Worm (Caenorhabditis elegans): ENCODE measurements around the gene unc-24.

unc-24 gene

ce11 chrIV:7955849-7956248, 23.8 kb upstream of the unc-24 start, which contains the start of gene ceh-19:
Gene ceh-19 (minus strand): TSS chrIV:7955949.
- TF ChIP-seq ref-1 (GFP tag; conservative IDR thresholded peaks at IDR 0.05) (no peak), tab-1 (GFP tag; IDR thresholded peaks at IDR 0.05) (no peak), klf-2 (GFP tag; conservative IDR thresholded peaks at IDR 0.05) (no peak)

- no peak for TF ChIP-seq cog-1 (tag; optimal IDR thresholded peaks at IDR 0.05)
- no peak for TF ChIP-seq tab-1 (GFP tag; IDR thresholded peaks at IDR 0.05)
- TF ChIP-seq ztf-29 (GFP tag; IDR thresholded peaks at IDR 0.05) = no peak
- no peak for TF ChIP-seq med-1 (GFP tag; optimal IDR thresholded peaks at IDR 0.05; ENCODE audit: insufficient read depth)
- no peak for TF ChIP-seq ref-1 (GFP tag; conservative IDR thresholded peaks at IDR 0.05)
- no peak for TF ChIP-seq flt-1 (GFP tag; IDR thresholded peaks at IDR 0.05)
- TF ChIP-seq ztf-23 (GFP tag; IDR thresholded peaks at IDR 0.05) = no peak
Observed at ce11 chrIV:7956643-7957317, 22.9 kb upstream of the unc-24 start, which contains the start of gene csr-1. Gene csr-1 (plus strand): TSS chrIV:7957267.

- no peak for TF ChIP-seq cog-1 (tag; optimal IDR thresholded peaks at IDR 0.05)
- no peak for TF ChIP-seq ztf-23 (GFP tag; IDR thresholded peaks at IDR 0.05)
- no peak for TF ChIP-seq ref-1 (GFP tag; conservative IDR thresholded peaks at IDR 0.05)
- TF ChIP-seq flt-1 (GFP tag; IDR thresholded peaks at IDR 0.05) = no peak
- no peak for TF ChIP-seq ztf-29 (GFP tag; IDR thresholded peaks at IDR 0.05)
- no peak for TF ChIP-seq tab-1 (GFP tag; IDR thresholded peaks at IDR 0.05)
- no peak for TF ChIP-seq med-1 (GFP tag; optimal IDR thresholded peaks at IDR 0.05; ENCODE audit: insufficient read depth)
- no peak for TF ChIP-seq klf-2 (GFP tag; conservative IDR thresholded peaks at IDR 0.05)
- no peak for TF ChIP-seq T22C8.4 (GFP tag; IDR thresholded peaks at IDR 0.05)
Observed at ce11 chrIV:7957504-7957903, 22.2 kb upstream of the unc-24 start, which contains the start of gene frpr-10. Gene frpr-10 (plus strand): TSS chrIV:7957804.

- no peak for TF ChIP-seq T22C8.4 (GFP tag; IDR thresholded peaks at IDR 0.05)
- TF ChIP-seq tab-1 (GFP tag; IDR thresholded peaks at IDR 0.05) = no peak
- TF ChIP-seq flt-1 (GFP tag; IDR thresholded peaks at IDR 0.05) = no peak
- TF ChIP-seq ref-1 (GFP tag; conservative IDR thresholded peaks at IDR 0.05) = no peak
- TF ChIP-seq klf-2 (GFP tag; conservative IDR thresholded peaks at IDR 0.05) = no peak
- no peak for TF ChIP-seq med-1 (GFP tag; optimal IDR thresholded peaks at IDR 0.05; ENCODE audit: insufficient read depth)
- TF ChIP-seq ztf-29 (GFP tag; IDR thresholded peaks at IDR 0.05) = no peak
- TF ChIP-seq ztf-23 (GFP tag; IDR thresholded peaks at IDR 0.05) = no peak
- no peak for TF ChIP-seq cog-1 (tag; optimal IDR thresholded peaks at IDR 0.05)
Observed at ce11 chrIV:7958092-7958491, 21.6 kb upstream of the unc-24 start.

ce11 chrIV:7961889-7962342, 17.8 kb upstream of the unc-24 start:
- TF ChIP-seq cog-1 (tag; optimal IDR thresholded peaks at IDR 0.05) (no peak), ztf-29 (GFP tag; IDR thresholded peaks at IDR 0.05) (no peak), med-1 (GFP tag; optimal IDR thresholded peaks at IDR 0.05; ENCODE audit: insufficient read depth) (no peak), ztf-23 (GFP tag; IDR thresholded peaks at IDR 0.05) (no peak)

DNA sequence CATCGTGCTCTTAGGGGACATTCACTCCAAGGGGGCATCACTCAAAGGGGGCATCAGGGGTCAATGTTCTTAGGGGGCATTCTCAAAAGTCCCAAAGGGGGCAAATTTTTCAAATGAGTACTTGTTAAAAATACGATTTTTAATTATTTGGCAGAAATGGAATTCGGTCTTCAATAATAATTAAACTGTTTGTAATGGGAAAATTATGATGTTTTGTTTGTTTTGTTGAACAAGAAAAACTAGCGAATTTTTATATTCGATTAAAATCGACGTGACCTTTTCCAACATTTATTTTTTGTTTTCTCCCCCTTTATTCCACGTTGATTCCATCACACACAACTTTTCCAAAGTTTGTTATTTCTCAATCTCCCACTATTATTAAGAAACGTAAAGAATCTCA, 12.7 kb upstream of the unc-24 start, which contains the start of gene F57H12.5:
F57H12.5 (plus strand) TSS at position 301 of the 400 bp plus-strand sequence.
- TF ChIP-seq ztf-29 (GFP tag; IDR thresholded peaks at IDR 0.05) (no peak), tab-1 (GFP tag; IDR thresholded peaks at IDR 0.05) (no peak), ref-1 (GFP tag; conservative IDR thresholded peaks at IDR 0.05) (no peak), klf-2 (GFP tag; conservative IDR thresholded peaks at IDR 0.05) (no peak)

- TF ChIP-seq tab-1 (GFP tag; IDR thresholded peaks at IDR 0.05) (no peak), cog-1 (tag; optimal IDR thresholded peaks at IDR 0.05) (no peak), med-1 (GFP tag; optimal IDR thresholded peaks at IDR 0.05; ENCODE audit: insufficient read depth) (no peak), T22C8.4 (GFP tag; IDR thresholded peaks at IDR 0.05) (no peak), ref-1 (GFP tag; conservative IDR thresholded peaks at IDR 0.05) (no peak), ztf-23 (GFP tag; IDR thresholded peaks at IDR 0.05) (no peak), flt-1 (GFP tag; IDR thresholded peaks at IDR 0.05) (no peak), klf-2 (GFP tag; conservative IDR thresholded peaks at IDR 0.05) (no peak), ztf-29 (GFP tag; IDR thresholded peaks at IDR 0.05) (no peak)
Observed at ce11 chrIV:7976210-7976609, 3.5 kb upstream of the unc-24 start, which contains the start of gene F57H12.6. Gene F57H12.6 (minus strand): TSS chrIV:7976310.

DNA sequence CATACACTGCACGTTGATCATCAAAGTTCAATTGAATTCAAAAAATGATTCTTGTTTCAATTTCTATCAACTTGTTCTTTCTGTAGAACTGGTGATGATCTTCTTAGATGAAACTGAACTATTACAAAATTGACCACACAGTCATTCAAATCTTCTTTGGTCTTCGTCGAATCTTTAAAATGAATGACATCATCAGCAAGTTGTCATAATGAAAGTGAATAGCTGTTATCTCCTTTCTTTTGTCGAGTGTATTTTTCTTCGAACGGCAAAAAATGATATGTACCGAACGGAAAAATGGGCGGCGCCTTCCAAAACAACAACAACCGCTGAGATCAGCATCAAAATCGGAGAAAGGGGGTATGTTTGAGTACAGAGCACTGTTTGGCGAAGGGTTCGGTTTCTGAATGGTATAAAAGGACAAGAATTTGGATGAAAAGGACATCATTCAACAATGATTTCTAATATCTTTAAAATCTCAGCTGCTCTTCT, 2.2 kb upstream of the unc-24 start, which contains the start of gene ora-1:
ora-1 (plus strand) TSS at position 439 of the 489 bp plus-strand sequence.
- TF ChIP-seq cog-1 (tag; optimal IDR thresholded peaks at IDR 0.05) (no peak), med-1 (GFP tag; optimal IDR thresholded peaks at IDR 0.05; ENCODE audit: insufficient read depth) (no peak), ref-1 (GFP tag; conservative IDR thresholded peaks at IDR 0.05) (no peak), flt-1 (GFP tag; IDR thresholded peaks at IDR 0.05) (no peak), ztf-23 (GFP tag; IDR thresholded peaks at IDR 0.05) (no peak), ztf-29 (GFP tag; IDR thresholded peaks at IDR 0.05) (no peak), T22C8.4 (GFP tag; IDR thresholded peaks at IDR 0.05) (no peak), klf-2 (GFP tag; conservative IDR thresholded peaks at IDR 0.05) (no peak), tab-1 (GFP tag; IDR thresholded peaks at IDR 0.05) (no peak)

DNA sequence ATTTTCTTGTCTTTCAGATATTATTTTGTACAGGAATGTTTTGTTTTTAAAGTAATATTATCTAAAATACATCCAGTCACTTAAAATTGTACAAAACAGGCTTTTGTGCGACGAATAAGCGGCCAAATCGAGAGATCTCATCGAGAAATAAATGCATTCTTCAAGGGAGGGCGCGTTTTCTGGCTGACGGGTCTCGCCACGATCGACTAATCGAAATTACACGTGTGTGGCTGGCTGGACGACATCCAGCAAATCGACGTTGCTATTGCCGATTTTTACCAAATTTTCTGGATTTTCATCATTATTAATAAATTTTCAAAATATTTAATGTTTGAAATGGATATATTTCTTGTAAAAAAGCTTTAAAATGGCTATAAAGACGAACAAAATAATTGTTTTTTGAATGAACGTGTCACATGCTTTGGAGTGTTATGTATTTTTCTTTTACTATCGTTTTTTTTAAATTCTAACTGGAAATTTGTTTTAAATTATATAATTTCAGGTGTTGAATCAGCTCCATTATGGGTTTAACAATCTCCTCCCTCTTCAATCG, 2.4 kb downstream of the unc-24 start, which contains the start of gene arf-5:
arf-5 (plus strand) TSS at position 503 of the 553 bp plus-strand sequence.
- no peak for TF ChIP-seq T22C8.4 (GFP tag; IDR thresholded peaks at IDR 0.05)
- no peak for TF ChIP-seq ztf-23 (GFP tag; IDR thresholded peaks at IDR 0.05)
- TF ChIP-seq cog-1 (tag; optimal IDR thresholded peaks at IDR 0.05) = peak; percentile 20
- no peak for TF ChIP-seq tab-1 (GFP tag; IDR thresholded peaks at IDR 0.05)
- TF ChIP-seq klf-2 (GFP tag; conservative IDR thresholded peaks at IDR 0.05) = no peak
- no peak for TF ChIP-seq flt-1 (GFP tag; IDR thresholded peaks at IDR 0.05)
- TF ChIP-seq ztf-29 (GFP tag; IDR thresholded peaks at IDR 0.05) = no peak
- TF ChIP-seq ref-1 (GFP tag; conservative IDR thresholded peaks at IDR 0.05) = no peak
- TF ChIP-seq med-1 (GFP tag; optimal IDR thresholded peaks at IDR 0.05; ENCODE audit: insufficient read depth) = no peak
